Worm (Caenorhabditis elegans): ENCODE measurements around the gene F28B1.9.

F28B1.9 gene

ce11 chrV:17061585-17061984, at the start of gene F28B1.9:
Gene F28B1.9, plus strand, starts transcription at chrV:17061885.
- no peak for TF ChIP-seq him-1 (tag; optimal IDR thresholded peaks at IDR 0.05)
- no peak for TF ChIP-seq dao-5 (tag; optimal IDR thresholded peaks at IDR 0.05)
- no peak for TF ChIP-seq W03F9.2 (tag; optimal IDR thresholded peaks at IDR 0.05)

ce11 chrV:17013232-17013631, 48.5 kb upstream of the F28B1.9 start, which contains the start of gene clec-241:
Gene clec-241, minus strand, starts transcription at chrV:17013332.
- TF ChIP-seq him-1 (tag; optimal IDR thresholded peaks at IDR 0.05) (no peak), dao-5 (tag; optimal IDR thresholded peaks at IDR 0.05) (no peak), W03F9.2 (tag; optimal IDR thresholded peaks at IDR 0.05) (no peak)

ce11 chrV:17014050-17014449, 47.6 kb upstream of the F28B1.9 start, which contains the start of gene clc-13:
Gene clc-13, plus strand, starts transcription at chrV:17014408.
- TF ChIP-seq dao-5 (tag; optimal IDR thresholded peaks at IDR 0.05) (no peak), him-1 (tag; optimal IDR thresholded peaks at IDR 0.05) (no peak), W03F9.2 (tag; optimal IDR thresholded peaks at IDR 0.05) (no peak)

- TF ChIP-seq him-1 (tag; optimal IDR thresholded peaks at IDR 0.05), result no peak
Measured at ce11 chrV:17016787-17017186, 44.9 kb upstream of the F28B1.9 start, which contains the start of gene srh-97. Gene srh-97, plus strand, starts transcription at chrV:17017087.

- no peak for TF ChIP-seq him-1 (tag; optimal IDR thresholded peaks at IDR 0.05)
- no peak for TF ChIP-seq dao-5 (tag; optimal IDR thresholded peaks at IDR 0.05)
- no peak for TF ChIP-seq W03F9.2 (tag; optimal IDR thresholded peaks at IDR 0.05)
Measured at ce11 chrV:17019690-17020089, 42.0 kb upstream of the F28B1.9 start, which contains the start of gene F49H6.17. Gene F49H6.17, plus strand, starts transcription at chrV:17019990.

- no peak for TF ChIP-seq him-1 (tag; optimal IDR thresholded peaks at IDR 0.05)
- TF ChIP-seq dao-5 (tag; optimal IDR thresholded peaks at IDR 0.05), result no peak
- TF ChIP-seq W03F9.2 (tag; optimal IDR thresholded peaks at IDR 0.05), result no peak
Measured at ce11 chrV:17021361-17021760, 40.3 kb upstream of the F28B1.9 start, which contains the start of gene F49H6.12. Gene F49H6.12, minus strand, starts transcription at chrV:17021461.

- TF ChIP-seq him-1 (tag; optimal IDR thresholded peaks at IDR 0.05) (no peak), W03F9.2 (tag; optimal IDR thresholded peaks at IDR 0.05) (no peak), dao-5 (tag; optimal IDR thresholded peaks at IDR 0.05) (no peak)
Measured at ce11 chrV:17022613-17023322, 38.9 kb upstream of the F28B1.9 start, which contains the start of the genes F49H6.8 and F49H6.5. Gene F49H6.8, minus strand, starts transcription at chrV:17022663. Gene F49H6.5, plus strand, starts transcription at chrV:17023241.

- TF ChIP-seq him-1 (tag; optimal IDR thresholded peaks at IDR 0.05), result no peak
- TF ChIP-seq dao-5 (tag; optimal IDR thresholded peaks at IDR 0.05), result no peak
- no peak for TF ChIP-seq W03F9.2 (tag; optimal IDR thresholded peaks at IDR 0.05)
Measured at ce11 chrV:17026289-17026688, 35.4 kb upstream of the F28B1.9 start, which contains the start of gene F49H6.15. Gene F49H6.15, minus strand, starts transcription at chrV:17026389.

- TF ChIP-seq him-1 (tag; optimal IDR thresholded peaks at IDR 0.05), result no peak
- TF ChIP-seq dao-5 (tag; optimal IDR thresholded peaks at IDR 0.05), result no peak
- TF ChIP-seq W03F9.2 (tag; optimal IDR thresholded peaks at IDR 0.05), result no peak
Measured at ce11 chrV:17030430-17030829, 31.3 kb upstream of the F28B1.9 start.

ce11 chrV:17035850-17036249, 25.8 kb upstream of the F28B1.9 start, which contains the start of gene srz-94:
Gene srz-94, minus strand, starts transcription at chrV:17035950.
- no peak for TF ChIP-seq him-1 (tag; optimal IDR thresholded peaks at IDR 0.05)
- no peak for TF ChIP-seq dao-5 (tag; optimal IDR thresholded peaks at IDR 0.05)
- TF ChIP-seq W03F9.2 (tag; optimal IDR thresholded peaks at IDR 0.05), result no peak

ce11 chrV:17042263-17042662, 19.4 kb upstream of the F28B1.9 start, which contains the start of gene hpo-33:
Gene hpo-33, plus strand, starts transcription at chrV:17042563.
- TF ChIP-seq him-1 (tag; optimal IDR thresholded peaks at IDR 0.05) (no peak), W03F9.2 (tag; optimal IDR thresholded peaks at IDR 0.05) (no peak), dao-5 (tag; optimal IDR thresholded peaks at IDR 0.05) (no peak)

ce11 chrV:17044500-17044899, 17.2 kb upstream of the F28B1.9 start, which contains the start of gene F28B1.2:
Gene F28B1.2, plus strand, starts transcription at chrV:17044800.
- no peak for TF ChIP-seq him-1 (tag; optimal IDR thresholded peaks at IDR 0.05)
- no peak for TF ChIP-seq W03F9.2 (tag; optimal IDR thresholded peaks at IDR 0.05)
- TF ChIP-seq dao-5 (tag; optimal IDR thresholded peaks at IDR 0.05), result no peak

- TF ChIP-seq dao-5 (tag; optimal IDR thresholded peaks at IDR 0.05), result no peak
- TF ChIP-seq him-1 (tag; optimal IDR thresholded peaks at IDR 0.05), result no peak
- TF ChIP-seq W03F9.2 (tag; optimal IDR thresholded peaks at IDR 0.05), result no peak
Measured at ce11 chrV:17059987-17060386, 1.7 kb upstream of the F28B1.9 start, which contains the start of gene sri-66. Gene sri-66, plus strand, starts transcription at chrV:17060287.

ce11 chrV:17064676-17065075, 3.0 kb downstream of the F28B1.9 start, which contains the start of gene srh-255:
Gene srh-255, plus strand, starts transcription at chrV:17064976.
- TF ChIP-seq W03F9.2 (tag; optimal IDR thresholded peaks at IDR 0.05), result no peak
- TF ChIP-seq him-1 (tag; optimal IDR thresholded peaks at IDR 0.05), result no peak
- TF ChIP-seq dao-5 (tag; optimal IDR thresholded peaks at IDR 0.05), result no peak

All from whole organism, L4/young adult.